Worm (Caenorhabditis elegans): ENCODE measurements around the gene dpm-3.

ce11 chrIV:12399983-12400382 is 8.6 kb downstream of the dpm-3 start:
- TF ChIP-seq cog-1 (tag; optimal IDR thresholded peaks at IDR 0.05) (no peak), flt-1 (GFP tag; IDR thresholded peaks at IDR 0.05) (no peak), T22C8.4 (GFP tag; IDR thresholded peaks at IDR 0.05) (no peak), ztf-23 (GFP tag; IDR thresholded peaks at IDR 0.05) (no peak), ztf-29 (GFP tag; IDR thresholded peaks at IDR 0.05) (no peak), tab-1 (GFP tag; IDR thresholded peaks at IDR 0.05) (no peak), klf-2 (GFP tag; conservative IDR thresholded peaks at IDR 0.05) (no peak), ref-1 (GFP tag; conservative IDR thresholded peaks at IDR 0.05) (no peak), med-1 (GFP tag; optimal IDR thresholded peaks at IDR 0.05; ENCODE audit: insufficient read depth) (no peak)
